Worm (Caenorhabditis elegans) whole organism, L1 larva: ENCODE measurements around the gene H25P19.1.

Experiments
- F16B12.6 ChIP-seq: fragments of 150-350 bp; optimal IDR thresholded peaks from 2 replicates; lab custom pipeline; 2014; ENCODE audit warnings: missing biosample characterization, missing genetic modification characterization
- ama-1 ChIP-seq: fragments of 150-350 bp; optimal IDR thresholded peaks from 2 replicates; lab custom pipeline; 2014
- blmp-1 ChIP-seq: fragments of 150-350 bp; optimal IDR thresholded peaks from 2 replicates; lab custom pipeline; 2014; ENCODE audit warnings: missing biosample characterization, missing genetic modification characterization
- ceh-63 ChIP-seq: fragments of 200-800 bp; sonication (Bioruptor generic); optimal IDR thresholded peaks from 2 replicates; lab custom pipeline; 2018; ENCODE audit warnings: mild to moderate bottlenecking, missing genetic modification characterization, missing compliant biosample characterization
- ceh-82 ChIP-seq, 3 experiments: fragments of 150-350 bp in 1 of 3; sonication (generic microtip) in 2 of 3; optimal IDR thresholded peaks; 2 replicates each; lab custom pipeline; 2014 to 2017; ENCODE audit warnings: missing biosample characterization in 3 of 3, missing genetic modification characterization in 3 of 3
- ceh-88 ChIP-seq: fragments of 200-800 bp; sonication (Bioruptor generic); IDR thresholded peaks from 2 replicates; pipeline ENCODE4 v1.3.6; 2022; ENCODE audit warnings: missing genetic modification characterization, missing compliant biosample characterization
- ceh-90 ChIP-seq: sonication (generic microtip); optimal IDR thresholded peaks from 2 replicates; lab custom pipeline; 2016; ENCODE audit warnings: missing genetic modification characterization, missing compliant biosample characterization
- efl-3 ChIP-seq: fragments of 200-800 bp; sonication (Bioruptor generic); optimal IDR thresholded peaks from 2 replicates; lab custom pipeline; 2018; ENCODE audit warnings: mild to moderate bottlenecking, missing genetic modification characterization, missing compliant biosample characterization
- egl-13 ChIP-seq: sonication (generic microtip); optimal IDR thresholded peaks from 2 replicates; lab custom pipeline; 2016; ENCODE audit warnings: missing genotype, missing genetic modification reagents, missing genetic modification characterization, missing compliant biosample characterization
- elt-2 ChIP-seq: sonication (generic microtip); optimal IDR thresholded peaks from 2 replicates; lab custom pipeline; 2016; ENCODE audit warnings: missing genetic modification characterization, mild to moderate bottlenecking, inconsistent platforms, missing compliant biosample characterization, missing genetic modification reagents
- fkh-8 ChIP-seq: sonication (generic microtip); optimal IDR thresholded peaks from 2 replicates; lab custom pipeline; 2016; ENCODE audit warnings: mild to moderate bottlenecking, missing genetic modification characterization, missing compliant biosample characterization
- fos-1 ChIP-seq: fragments of 150-350 bp; optimal IDR thresholded peaks from 2 replicates; lab custom pipeline; 2014; ENCODE audit warnings: missing biosample characterization, missing genetic modification characterization
- hlh-4 ChIP-seq: sonication (generic microtip); optimal IDR thresholded peaks from 2 replicates; lab custom pipeline; 2016; ENCODE audit warnings: mild to moderate bottlenecking, missing genetic modification characterization, missing compliant biosample characterization
- irx-1 ChIP-seq: sonication (generic microtip); optimal IDR thresholded peaks from 2 replicates; lab custom pipeline; 2016; ENCODE audit warnings: missing genetic modification characterization, missing compliant biosample characterization
- jun-1 ChIP-seq: fragments of 150-350 bp; optimal IDR thresholded peaks from 2 replicates; lab custom pipeline; 2014; ENCODE audit warnings: missing biosample characterization, missing genetic modification reagents, missing genetic modification characterization
- lin-13 ChIP-seq: fragments of 150-350 bp; optimal IDR thresholded peaks from 2 replicates; lab custom pipeline; 2014; ENCODE audit warnings: missing biosample characterization, missing genetic modification reagents, missing genetic modification characterization
- lin-39 ChIP-seq: fragments of 150-350 bp; optimal IDR thresholded peaks from 2 replicates; lab custom pipeline; 2014; ENCODE audit warnings: missing biosample characterization, missing genetic modification reagents, missing genetic modification characterization
- lir-3 ChIP-seq: sonication (generic microtip); optimal IDR thresholded peaks from 2 replicates; lab custom pipeline; 2016; ENCODE audit warnings: mild to moderate bottlenecking, missing genetic modification characterization, moderate library complexity, missing compliant biosample characterization; ENCODE audit not compliant: poor library complexity
- mdl-1 ChIP-seq, 2 experiments: fragments of 150-350 bp; optimal IDR thresholded peaks; 2 replicates each; lab custom pipeline; 2014 to 2017; ENCODE audit warnings: missing biosample characterization in 2 of 2, missing genetic modification characterization in 2 of 2, inconsistent platforms in 1 of 2
- mef-2 ChIP-seq: fragments of 150-350 bp; optimal IDR thresholded peaks from 2 replicates; lab custom pipeline; 2014; ENCODE audit warnings: missing biosample characterization, missing genetic modification characterization
- mep-1 ChIP-seq: fragments of 150-350 bp; optimal IDR thresholded peaks from 2 replicates; lab custom pipeline; 2014; ENCODE audit warnings: missing biosample characterization, missing genetic modification characterization
- nhr-11 ChIP-seq: fragments of 150-350 bp; optimal IDR thresholded peaks from 2 replicates; lab custom pipeline; 2014; ENCODE audit warnings: missing biosample characterization, missing genetic modification characterization
- nhr-47 ChIP-seq: sonication (generic microtip); optimal IDR thresholded peaks from 2 replicates; lab custom pipeline; 2016; ENCODE audit warnings: mild to moderate bottlenecking, missing genetic modification characterization, moderate library complexity, missing compliant biosample characterization
- pax-3 ChIP-seq: fragments of 200-800 bp; sonication (Bioruptor generic); optimal IDR thresholded peaks from 2 replicates; lab custom pipeline; 2018; ENCODE audit warnings: mild to moderate bottlenecking, missing genetic modification characterization, moderate library complexity, missing compliant biosample characterization
- snpc-4 ChIP-seq: fragments of 150-350 bp; optimal IDR thresholded peaks from 2 replicates; lab custom pipeline; 2014; ENCODE audit warnings: missing biosample characterization, missing genetic modification characterization
- snu-23 ChIP-seq: sonication (generic microtip); optimal IDR thresholded peaks from 2 replicates; lab custom pipeline; 2016; ENCODE audit warnings: missing genetic modification characterization, missing compliant biosample characterization
- sup-37 ChIP-seq: fragments of 200-800 bp; sonication (Bioruptor generic); optimal IDR thresholded peaks from 2 replicates; lab custom pipeline; 2018; ENCODE audit warnings: mild to moderate bottlenecking, missing genetic modification characterization, missing compliant biosample characterization
- swsn-7 ChIP-seq: sonication (generic microtip); optimal IDR thresholded peaks from 2 replicates; lab custom pipeline; 2016; ENCODE audit warnings: missing genetic modification characterization, missing compliant biosample characterization
- unc-98 ChIP-seq: fragments of 200-800 bp; sonication (Bioruptor generic); IDR thresholded peaks from 2 replicates; pipeline ENCODE4 v1.3.6; 2022; ENCODE audit warnings: missing genetic modification characterization, missing compliant biosample characterization
- vab-15 ChIP-seq: sonication (generic microtip); optimal IDR thresholded peaks from 2 replicates; lab custom pipeline; 2017; ENCODE audit warnings: missing genotype, mild to moderate bottlenecking, missing genetic modification characterization, missing compliant biosample characterization
- xbp-1 ChIP-seq: sonication (generic microtip); optimal IDR thresholded peaks from 2 replicates; lab custom pipeline; 2016; ENCODE audit warnings: missing genetic modification characterization, missing compliant biosample characterization

H25P19.1 gene

DNA sequence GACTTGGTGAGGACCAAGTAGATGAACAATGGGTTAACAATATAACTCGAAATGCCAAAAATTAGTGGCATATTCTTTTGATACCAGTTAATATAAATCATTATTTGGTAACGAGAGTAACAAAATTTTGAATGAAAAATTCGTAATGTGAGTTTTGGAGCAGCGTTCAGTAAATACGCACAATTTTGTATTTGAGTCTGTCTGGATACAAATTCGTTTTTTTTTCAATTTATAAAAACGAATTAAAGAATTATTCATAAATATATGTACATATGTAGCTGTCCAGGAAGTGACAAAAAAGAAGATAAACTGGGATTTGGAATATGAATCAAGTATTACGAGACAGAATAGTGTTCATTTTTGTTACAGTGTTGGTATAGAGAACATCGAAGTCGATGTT lies 34.5 kb upstream of the H25P19.1 start, which contains the start of gene srj-5:
Gene srj-5 (minus strand): TSS at position 101 of the 400 bp plus-strand sequence.
- TF ChIP-seq mep-1 (tag; lab: Kevin White, UChicago) (no peak), lin-13 (no peak), egl-13 (tag; lab: Kevin White, UChicago) (no peak), ceh-90 (no peak)

DNA sequence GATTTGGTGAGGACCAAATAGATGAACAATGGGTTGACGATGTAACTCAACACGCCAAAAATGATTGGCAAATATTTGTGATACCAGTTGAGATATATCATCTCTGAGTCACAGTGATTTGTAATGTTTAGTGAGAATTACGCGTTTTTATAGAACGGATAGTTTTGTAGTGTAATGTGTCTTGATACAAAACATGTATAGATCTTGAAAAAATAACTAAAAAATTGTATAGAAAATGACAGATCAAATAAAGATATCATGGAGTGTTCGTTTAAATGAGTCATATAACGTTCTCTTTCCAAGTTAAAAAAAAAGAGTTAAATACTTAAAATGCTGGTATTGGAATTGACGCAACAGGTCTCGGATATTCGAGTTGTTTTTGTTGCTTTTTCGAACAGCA lies 33.1 kb upstream of the H25P19.1 start, which contains the start of gene srj-6:
Gene srj-6 (minus strand): TSS at position 101 of the 400 bp plus-strand sequence.
- TF ChIP-seq efl-3 (no peak), fkh-8 (tag; lab: Kevin White, UChicago) (no peak)
- TF ChIP-seq, all 84 proteins: peak for 0

DNA sequence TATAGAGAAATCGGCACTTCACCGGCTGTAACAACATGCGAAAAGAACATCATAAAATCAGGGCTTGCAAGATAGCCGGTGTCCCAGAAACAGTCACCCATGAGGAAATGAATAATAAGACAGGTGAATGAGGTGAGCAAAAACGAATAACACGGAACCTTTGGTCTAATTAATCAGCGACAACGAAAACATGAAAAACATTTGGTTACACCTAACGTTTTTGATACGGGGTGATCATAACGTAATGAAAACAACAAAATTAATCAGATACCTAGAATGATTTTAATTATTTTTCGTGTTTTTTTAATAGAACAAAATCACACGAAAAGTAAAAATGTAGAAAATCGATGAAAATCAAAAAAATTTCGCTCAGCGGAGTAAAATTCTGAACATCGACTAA lies 31.7 kb upstream of the H25P19.1 start, which contains the start of gene srh-245:
Gene srh-245 (minus strand): TSS at position 101 of the 400 bp plus-strand sequence.
- TF ChIP-seq swsn-7 (tag; lab: Kevin White, UChicago) (no peak), snu-23 (GFP tag; lab: Kevin White, UChicago) (no peak), ceh-88 (GFP tag; lab: Robert Waterston, UW) (no peak), mdl-1 (tag; optimal IDR thresholded peaks at IDR 0.05; lab: Kevin White, UChicago) (no peak)

DNA sequence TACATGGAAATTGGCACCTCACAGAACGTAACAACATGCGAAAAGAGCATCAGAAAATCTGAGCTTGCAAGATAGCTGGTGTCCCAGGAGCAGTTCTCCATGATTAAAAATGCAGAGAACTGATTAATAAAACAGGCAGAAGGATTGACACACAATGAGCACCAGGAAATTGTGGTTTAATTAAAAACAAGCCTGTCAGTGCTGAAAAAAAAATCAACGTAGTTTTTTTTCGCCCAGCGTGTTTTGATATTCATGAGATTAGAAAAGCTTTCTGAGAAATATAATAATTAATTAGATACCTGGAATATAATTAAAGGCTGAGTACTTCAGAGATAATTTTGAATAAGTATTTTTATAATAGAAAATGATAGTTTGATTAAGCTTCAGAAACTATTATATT lies 29.8 kb upstream of the H25P19.1 start, which contains the start of gene srh-246:
Gene srh-246 (minus strand): TSS at position 101 of the 400 bp plus-strand sequence.
- TF ChIP-seq nhr-11 (tag; lab: Kevin White, UChicago) (no peak), fos-1 (tag; lab: Kevin White, UChicago) (no peak), lir-3 (no peak), blmp-1 (no peak), ceh-88 (GFP tag; lab: Robert Waterston, UW) (no peak), egl-13 (tag; lab: Kevin White, UChicago) (no peak), pax-3 (tag; lab: Kevin White, UChicago) (no peak), nhr-47 (tag; lab: Kevin White, UChicago) (no peak), mef-2 (tag; lab: Kevin White, UChicago) (no peak), lin-39 (tag; lab: Kevin White, UChicago) (no peak), F16B12.6 (tag; lab: Kevin White, UChicago) (no peak)
- TF ChIP-seq, all 84 proteins: peak for 0

DNA sequence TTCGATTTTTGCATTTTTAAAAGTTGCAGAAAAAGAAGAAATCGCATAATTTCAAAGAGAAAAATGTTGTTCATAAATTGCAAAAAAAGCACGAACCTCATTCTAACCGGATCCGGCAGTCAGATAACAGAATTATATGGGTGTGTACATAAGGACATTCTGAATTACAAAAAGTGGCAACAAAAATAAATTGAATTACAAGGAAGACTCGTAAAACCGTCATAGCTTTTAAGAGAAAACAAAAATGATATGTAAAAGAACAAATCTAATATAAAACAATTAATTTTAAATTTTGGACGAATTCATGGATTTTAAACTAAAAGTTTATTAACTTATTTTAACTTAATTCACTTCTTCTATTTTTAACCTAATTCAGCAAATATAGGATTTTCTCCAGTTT lies 27.3 kb upstream of the H25P19.1 start, which contains the start of gene F31F4.17:
Gene F31F4.17 (minus strand): TSS at position 101 of the 400 bp plus-strand sequence.
- TF ChIP-seq ceh-63 (GFP tag; lab: Kevin White, UChicago) (no peak), ceh-82 (tag; optimal IDR thresholded peaks at IDR 0.05; lab: Kevin White, UChicago) (no peak), vab-15 (tag; lab: Kevin White, UChicago) (no peak), fos-1 (tag; lab: Kevin White, UChicago) (no peak), nhr-47 (tag; lab: Kevin White, UChicago) (no peak), swsn-7 (tag; lab: Kevin White, UChicago) (no peak), jun-1 (tag; lab: Kevin White, UChicago) (no peak), snpc-4 (tag; lab: Kevin White, UChicago) (no peak), irx-1 (tag; lab: Kevin White, UChicago) (no peak), ama-1 (lab: Kevin White, UChicago) (no peak), xbp-1 (tag; lab: Kevin White, UChicago) (no peak), sup-37 (GFP tag; lab: Kevin White, UChicago) (no peak), unc-98 (no peak), elt-2 (tag; lab: Kevin White, UChicago) (no peak), lin-13 (no peak), hlh-4 (tag; lab: Kevin White, UChicago) (no peak)

DNA sequence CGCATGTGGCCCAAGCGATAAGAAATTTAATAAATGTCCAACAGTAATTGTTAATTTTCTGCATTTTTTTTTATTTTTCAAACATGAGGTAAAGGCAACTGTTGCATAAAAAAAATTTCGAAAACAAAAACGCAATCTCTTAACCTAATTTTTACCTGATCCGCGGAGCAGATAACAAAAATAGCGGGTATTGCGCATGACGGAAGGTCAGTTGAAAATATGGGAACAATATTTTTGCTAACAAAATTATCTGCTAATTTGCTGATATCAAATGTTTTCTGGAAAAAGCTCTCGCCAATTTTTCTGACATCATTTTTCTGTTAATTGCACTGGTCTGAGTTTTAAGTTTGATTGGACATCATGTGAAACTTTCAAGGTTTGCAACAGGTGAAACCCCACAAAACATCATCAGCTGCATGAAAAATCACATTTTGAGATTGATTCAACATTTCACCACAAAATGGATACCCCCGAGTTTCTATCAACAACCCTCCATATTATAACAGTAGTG lies 23.1 kb upstream of the H25P19.1 start, which contains the start of the genes F31F4.11 and srh-266:
Gene F31F4.11 (minus strand): TSS at position 101 of the 511 bp plus-strand sequence.
Gene srh-266 (plus strand): TSS at position 461 of the 511 bp plus-strand sequence.
- TF ChIP-seq hlh-4 (tag; lab: Kevin White, UChicago) (peak; percentile 14), xbp-1 (tag; lab: Kevin White, UChicago) (no peak)
- TF ChIP-seq, all 84 proteins: peak for 1
